Fruit fly (Drosophila melanogaster): Measurements from ENCODE around the gene jar.

DNA sequence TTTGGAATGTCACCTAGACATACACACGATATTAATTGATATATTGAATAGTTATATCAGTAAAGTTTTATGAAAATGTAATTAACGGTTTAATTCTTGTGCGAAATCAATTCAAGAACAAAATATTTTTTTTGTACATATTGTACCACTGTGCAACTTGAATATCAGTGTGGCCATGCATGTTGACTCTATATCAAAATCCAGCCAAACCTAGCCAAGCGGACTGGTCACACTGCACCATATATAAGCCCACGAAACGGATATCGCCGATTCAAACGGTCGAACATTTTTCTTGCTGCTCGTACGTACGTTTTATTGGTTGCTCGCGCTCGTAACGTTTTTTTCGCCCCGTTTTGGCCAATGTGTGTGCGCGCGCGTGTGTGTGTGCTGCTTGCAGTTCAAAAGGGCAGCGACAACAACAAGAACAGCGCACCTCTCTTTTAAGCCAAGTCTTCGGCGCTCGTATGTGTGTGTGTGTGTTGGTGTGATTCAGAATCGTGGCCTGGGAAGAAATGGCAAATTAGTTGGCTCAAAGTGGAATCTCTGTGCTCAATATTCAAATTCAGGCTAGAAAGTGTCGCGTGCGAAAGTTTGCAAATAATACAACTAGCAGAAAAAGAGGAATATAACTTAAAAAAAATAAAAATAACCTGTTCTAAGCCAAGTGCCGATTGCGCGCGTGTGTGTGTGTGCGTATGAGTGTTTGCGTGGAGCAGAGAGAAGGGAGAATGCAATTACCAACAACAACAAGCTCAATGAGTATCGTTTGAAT is 23.9 kb upstream of the jar start, which contains the start of gene crb:
- TF ChIP-seq ato (GFP tag; IDR thresholded peaks at IDR 0.05; ENCODE audit: partially characterized antibody): peak; percentile 56; the same call in 1 of the 2 replicates
- TF ChIP-seq HLH4C (GFP tag; IDR thresholded peaks at IDR 0.05; ENCODE audit: partially characterized antibody): 0 out of 3 replicates have a peak, but pooled peaks have one; percentile 7
- peak; percentile 60 for TF ChIP-seq mirr (GFP tag; optimal IDR thresholded peaks at IDR 0.05)
- TF ChIP-seq ro (GFP tag; IDR thresholded peaks at IDR 0.05): no peak
- no peak for TF ChIP-seq CG3995 (GFP tag; optimal IDR thresholded peaks at IDR 0.05)
- no peak for TF ChIP-seq klu (GFP tag; IDR thresholded peaks at IDR 0.05)
- peak; percentile 13 for TF ChIP-seq CG18476 (GFP tag; optimal IDR thresholded peaks at IDR 0.05)
- TF ChIP-seq ranshi (GFP tag; IDR thresholded peaks at IDR 0.05): peak; percentile 59; the same call in 1 of the 2 replicates
- peak; percentile 59 for TF ChIP-seq wek (GFP tag; optimal IDR thresholded peaks at IDR 0.05)
- TF ChIP-seq slbo (GFP tag; IDR thresholded peaks at IDR 0.05): peak; percentile 64
- TF ChIP-seq az2 (GFP tag; optimal IDR thresholded peaks at IDR 0.05): peak; percentile 37
- TF ChIP-seq CG15479 (GFP tag; optimal IDR thresholded peaks at IDR 0.05): peak; percentile 21
- no peak for TF ChIP-seq CG4707 (GFP tag; optimal IDR thresholded peaks at IDR 0.05)
- no peak for TF ChIP-seq CG7786 (GFP tag; optimal IDR thresholded peaks at IDR 0.05)

Data from whole organism, embryonic.